Fruit fly (Drosophila melanogaster) whole organism, embryonic: Measurements from ENCODE around the gene CG10343.

Source experiments
- B-H2 ChIP-seq: fragments of 200-800 bp; sonication (Bioruptor generic); optimal IDR thresholded peaks from 2 replicates; lab custom pipeline; 2018; ENCODE audit warnings: missing biosample characterization, mild to moderate bottlenecking, missing genetic modification characterization
- BEAF-32 ChIP-seq: fragments of 200-800 bp; sonication (Bioruptor generic); optimal IDR thresholded peaks from 3 replicates; lab custom pipeline; 2017; ENCODE audit warnings: missing biosample characterization, missing genetic modification characterization, mild to moderate bottlenecking, moderate library complexity, missing genetic modification reagents
- CG10147 ChIP-seq: fragments of 200-800 bp; sonication (Bioruptor generic); optimal IDR thresholded peaks from 2 replicates; lab custom pipeline; 2019; ENCODE audit warnings: missing biosample characterization, mild to moderate bottlenecking, missing genetic modification characterization, moderate library complexity
- CG10321 ChIP-seq: fragments of 200-800 bp; sonication (Bioruptor generic); IDR thresholded peaks from 2 replicates; pipeline ENCODE4 v1.3.6; 2022; ENCODE audit warnings: missing biosample characterization, missing genetic modification characterization
- CG11695 ChIP-seq: fragments of 200-800 bp; sonication (Bioruptor generic); IDR thresholded peaks from 3 replicates; pipeline ENCODE4 v1.3.6; 2022; ENCODE audit warnings: missing biosample characterization, missing genetic modification characterization
- CG12299 ChIP-seq: fragments of 200-800 bp; sonication (Bioruptor generic); optimal IDR thresholded peaks from 2 replicates; lab custom pipeline; 2018; ENCODE audit warnings: missing biosample characterization, mild to moderate bottlenecking, missing genetic modification characterization
- CG12659 ChIP-seq: fragments of 200-800 bp; sonication (Bioruptor generic); optimal IDR thresholded peaks from 3 replicates; lab custom pipeline; 2017; ENCODE audit warnings: mild to moderate bottlenecking, missing biosample characterization, missing genetic modification reagents, missing genetic modification characterization
- CG14710 ChIP-seq: fragments of 200-800 bp; sonication (Bioruptor generic); optimal IDR thresholded peaks from 3 replicates; lab custom pipeline; 2019; ENCODE audit warnings: missing biosample characterization, mild to moderate bottlenecking, missing genetic modification characterization, moderate library complexity
- CG15269 ChIP-seq: fragments of 200-800 bp; sonication (Bioruptor generic); optimal IDR thresholded peaks from 2 replicates; lab custom pipeline; 2018; ENCODE audit warnings: missing biosample characterization, mild to moderate bottlenecking, missing genetic modification characterization, moderate library complexity
- CG15514 ChIP-seq: fragments of 200-800 bp; sonication (Bioruptor generic); optimal IDR thresholded peaks from 3 replicates; lab custom pipeline; 2017; ENCODE audit warnings: missing biosample characterization, missing genetic modification characterization, mild to moderate bottlenecking, moderate library complexity, missing genetic modification reagents
- CG16815 ChIP-seq: fragments of 200-800 bp; sonication (Bioruptor generic); optimal IDR thresholded peaks from 3 replicates; lab custom pipeline; 2017; ENCODE audit warnings: missing biosample characterization, mild to moderate bottlenecking, missing genetic modification characterization
- CG17361 ChIP-seq: fragments of 200-800 bp; sonication (Bioruptor generic); IDR thresholded peaks from 3 replicates; pipeline ENCODE4 v1.3.6; 2022; ENCODE audit warnings: missing biosample characterization, missing genetic modification characterization
- CG1832 ChIP-seq: fragments of 200-800 bp; sonication (Bioruptor generic); optimal IDR thresholded peaks from 2 replicates; lab custom pipeline; 2017; ENCODE audit warnings: missing biosample characterization, mild to moderate bottlenecking, missing genetic modification characterization, inconsistent platforms
- CG32767 ChIP-seq: fragments of 200-800 bp; sonication (Bioruptor generic); IDR thresholded peaks from 2 replicates; pipeline ENCODE4 v1.3.6; 2022; ENCODE audit warnings: missing biosample characterization, missing genetic modification characterization
- CG4424 ChIP-seq: fragments of 200-800 bp; sonication (Bioruptor generic); optimal IDR thresholded peaks from 3 replicates; lab custom pipeline; 2016; ENCODE audit warnings: missing biosample characterization, missing genetic modification characterization
- CG4730 ChIP-seq: fragments of 200-800 bp; sonication (Bioruptor generic); IDR thresholded peaks from 2 replicates; pipeline ENCODE4 v1.3.6; 2022; ENCODE audit warnings: missing biosample characterization, missing genetic modification characterization
- CG6689 ChIP-seq: fragments of 200-800 bp; sonication (Bioruptor generic); IDR thresholded peaks from 2 replicates; pipeline ENCODE4 v1.3.6; 2022; ENCODE audit warnings: missing biosample characterization, missing genetic modification characterization
- CG7786 ChIP-seq: fragments of 200-800 bp; sonication (Bioruptor generic); optimal IDR thresholded peaks from 2 replicates; lab custom pipeline; 2016; ENCODE audit warnings: missing biosample characterization, missing genetic modification characterization
- CTCF ChIP-seq: fragments of 200-800 bp; sonication (Bioruptor generic); optimal IDR thresholded peaks from 2 replicates; lab custom pipeline; 2017; ENCODE audit warnings: missing biosample characterization, mild to moderate bottlenecking, missing genetic modification characterization, moderate library complexity
- Deaf1 ChIP-seq: fragments of 200-800 bp; optimal IDR thresholded peaks from 3 replicates; lab custom pipeline; 2019; ENCODE audit warnings: missing biosample characterization, mild to moderate bottlenecking, missing genetic modification characterization, moderate library complexity
- Fer1 ChIP-seq: fragments of 200-800 bp; sonication (Bioruptor generic); optimal IDR thresholded peaks from 2 replicates; lab custom pipeline; 2017; ENCODE audit warnings: missing biosample characterization, mild to moderate bottlenecking, missing genetic modification characterization
- HHEX ChIP-seq: fragments of 200-800 bp; sonication (Bioruptor generic); optimal IDR thresholded peaks from 3 replicates; lab custom pipeline; 2017; ENCODE audit warnings: missing biosample characterization, mild to moderate bottlenecking, missing genetic modification characterization, missing genetic modification reagents
- HLH4C ChIP-seq: fragments of 200-800 bp; sonication (Bioruptor generic); IDR thresholded peaks from 3 replicates; pipeline ENCODE4 v1.3.6; 2022; ENCODE audit warnings: missing biosample characterization, missing genetic modification characterization; ENCODE audit not compliant: partially characterized antibody
- Hand ChIP-seq: fragments of 200-800 bp; sonication (Bioruptor generic); optimal IDR thresholded peaks from 2 replicates; lab custom pipeline; 2017; ENCODE audit warnings: mild to moderate bottlenecking, missing biosample characterization, missing genetic modification reagents, missing genetic modification characterization
- HmgD ChIP-seq: fragments of 200-800 bp; sonication (Bioruptor generic); optimal IDR thresholded peaks from 3 replicates; lab custom pipeline; 2016; ENCODE audit warnings: missing biosample characterization, missing genetic modification characterization
- Hr39 ChIP-seq: fragments of >200 bp; optimal IDR thresholded peaks from 2 replicates; lab custom pipeline; 2017
- Lhr ChIP-seq: fragments of 200-800 bp; sonication (Bioruptor generic); optimal IDR thresholded peaks from 3 replicates; lab custom pipeline; 2017; ENCODE audit warnings: mild to moderate bottlenecking, missing biosample characterization, missing genetic modification reagents, missing genetic modification characterization
- Lim3 ChIP-seq: fragments of 200-800 bp; sonication (Bioruptor generic); IDR thresholded peaks from 2 replicates; pipeline ENCODE4 v1.3.6; 2022; ENCODE audit warnings: missing biosample characterization, missing genetic modification characterization
- MBD-R2 ChIP-seq: fragments of 200-800 bp; sonication (Bioruptor generic); IDR thresholded peaks from 2 replicates; pipeline ENCODE4 v1.3.6; 2022; ENCODE audit warnings: missing biosample characterization, missing genetic modification characterization
- Meics ChIP-seq: fragments of 200-800 bp; sonication (Bioruptor generic); optimal IDR thresholded peaks from 2 replicates; lab custom pipeline; 2017; ENCODE audit warnings: missing biosample characterization, mild to moderate bottlenecking, missing genetic modification characterization
- Nf-YA ChIP-seq: fragments of 200-800 bp; sonication (Bioruptor generic); IDR thresholded peaks from 2 replicates; pipeline ENCODE4 v1.3.6; 2022; ENCODE audit warnings: missing biosample characterization, missing genetic modification characterization
- Sry-δ ChIP-seq: fragments of 200-800 bp; sonication (Bioruptor generic); optimal IDR thresholded peaks from 2 replicates; lab custom pipeline; 2016; ENCODE audit warnings: missing biosample characterization, missing genetic modification characterization
- Ssrp ChIP-seq: fragments of 200-800 bp; sonication (Bioruptor generic); optimal IDR thresholded peaks from 2 replicates; lab custom pipeline; 2018; ENCODE audit warnings: missing biosample characterization, mild to moderate bottlenecking, missing genetic modification characterization, moderate library complexity
- Xbp1 ChIP-seq: fragments of 200-800 bp; sonication (Bioruptor generic); optimal IDR thresholded peaks from 3 replicates; lab custom pipeline; 2016; ENCODE audit warnings: missing biosample characterization, mild to moderate bottlenecking, missing genetic modification characterization
- ase ChIP-seq: fragments of 200-800 bp; sonication (Bioruptor generic); IDR thresholded peaks from 3 replicates; pipeline ENCODE4 v1.3.6; 2022; ENCODE audit warnings: missing biosample characterization, missing genetic modification characterization
- az2 ChIP-seq: fragments of 200-800 bp; sonication (Bioruptor generic); optimal IDR thresholded peaks from 3 replicates; lab custom pipeline; 2016; ENCODE audit warnings: missing biosample characterization, missing genetic modification characterization
- chn ChIP-seq: fragments of 200-800 bp; sonication (Bioruptor generic); optimal IDR thresholded peaks from 2 replicates; lab custom pipeline; 2016; ENCODE audit warnings: missing biosample characterization, missing genetic modification characterization
- ci ChIP-seq: fragments of 200-800 bp; sonication (Bioruptor generic); IDR thresholded peaks from 3 replicates; pipeline ENCODE4 v1.3.6; 2022; ENCODE audit warnings: missing biosample characterization, missing genetic modification characterization
- gcm2 ChIP-seq: fragments of 200-800 bp; sonication (Bioruptor generic); optimal IDR thresholded peaks from 2 replicates; lab custom pipeline; 2016; ENCODE audit warnings: missing biosample characterization, missing genetic modification characterization
- ham ChIP-seq: fragments of 200-800 bp; sonication (Bioruptor generic); IDR thresholded peaks from 2 replicates; pipeline ENCODE4 v1.3.6; 2022; ENCODE audit warnings: missing biosample characterization, missing genetic modification characterization
- hth ChIP-seq: fragments of >200 bp; optimal IDR thresholded peaks from 2 replicates; lab custom pipeline; 2017; ENCODE audit warnings: inconsistent platforms
- jigr1 ChIP-seq: fragments of 200-800 bp; sonication (Bioruptor generic); IDR thresholded peaks from 3 replicates; pipeline ENCODE4 v1.3.6; 2022; ENCODE audit warnings: missing biosample characterization, missing genetic modification characterization
- lmd ChIP-seq: fragments of 200-800 bp; sonication (Bioruptor generic); IDR thresholded peaks from 2 replicates; pipeline ENCODE4 v1.3.6; 2022; ENCODE audit warnings: missing biosample characterization, missing genetic modification characterization
- maf-S ChIP-seq: fragments of 200-800 bp; sonication (Bioruptor generic); optimal IDR thresholded peaks from 2 replicates; lab custom pipeline; 2016; ENCODE audit warnings: missing biosample characterization, missing genetic modification characterization
- peb ChIP-seq: fragments of 200-800 bp; sonication (Bioruptor generic); IDR thresholded peaks from 2 replicates; pipeline ENCODE4 v1.3.6; 2022; ENCODE audit warnings: missing biosample characterization, missing genetic modification characterization
- pita ChIP-seq: fragments of 200-800 bp; sonication (Bioruptor generic); optimal IDR thresholded peaks from 2 replicates; lab custom pipeline; 2017; ENCODE audit warnings: missing biosample characterization, mild to moderate bottlenecking, missing genetic modification characterization
- pros ChIP-seq: fragments of 200-800 bp; sonication (Bioruptor generic); optimal IDR thresholded peaks from 3 replicates; lab custom pipeline; 2019; ENCODE audit warnings: missing biosample characterization, mild to moderate bottlenecking, missing genetic modification characterization, moderate library complexity
- sc ChIP-seq, 3 experiments: fragments of >200 bp in 2 of 3; fragments of 200-800 bp in 1 of 3; sonication (Bioruptor generic) in 1 of 3; optimal IDR thresholded peaks; 2 replicates in 2 of 3; 3 replicates in 1 of 3; lab custom pipeline; 2017; ENCODE audit warnings: mild to moderate bottlenecking in 1 of 3, missing biosample characterization in 1 of 3, missing genetic modification characterization in 1 of 3, missing genetic modification reagents in 1 of 3
- sd ChIP-seq: fragments of 200-800 bp; sonication (Bioruptor generic); optimal IDR thresholded peaks from 3 replicates; lab custom pipeline; 2018; ENCODE audit warnings: missing biosample characterization, mild to moderate bottlenecking, missing genetic modification characterization, moderate library complexity
- vvl ChIP-seq: fragments of 200-800 bp; sonication (Bioruptor generic); IDR thresholded peaks from 2 replicates; pipeline ENCODE4 v1.3.6; 2022; ENCODE audit warnings: missing biosample characterization, missing genetic modification characterization
- zfh2 ChIP-seq: fragments of 200-800 bp; sonication (Bioruptor generic); optimal IDR thresholded peaks from 2 replicates; lab custom pipeline; 2016; ENCODE audit warnings: missing biosample characterization, missing genetic modification characterization

Gene CG10343

DNA sequence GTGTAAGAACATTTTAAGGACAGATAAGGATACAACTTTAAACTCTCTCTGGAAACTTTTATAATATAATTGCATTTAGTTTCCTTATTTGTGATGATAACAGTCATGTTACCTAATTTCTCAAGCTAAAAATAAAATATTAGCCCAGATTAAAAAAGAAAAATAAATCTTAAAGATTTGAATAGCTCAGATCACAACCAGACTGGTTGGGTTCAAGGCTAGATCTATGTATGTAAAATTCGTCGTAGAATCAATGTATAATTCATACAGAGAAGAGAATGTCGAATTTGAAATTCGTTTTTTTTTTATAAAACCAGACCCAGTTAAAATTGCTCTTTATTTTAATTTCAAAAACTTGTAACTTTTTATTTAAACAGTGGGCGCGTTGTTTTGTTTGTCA, 10.8 kb downstream of the CG10343 start (continued):
- no peak for TF ChIP-seq CG17361 (GFP tag; lab: Robert Waterston, UW)
- TF ChIP-seq Nf-YA: no peak
- no peak for TF ChIP-seq CG10321 (GFP tag; lab: Robert Waterston, UW)
- TF ChIP-seq CTCF (GFP tag; lab: Kevin White, UChicago): peak; percentile 82
- no peak for TF ChIP-seq vvl (GFP tag; lab: Robert Waterston, UW)
- TF ChIP-seq CG14710 (tag; lab: Kevin White, UChicago): peak; percentile 5
- TF ChIP-seq BEAF-32: no peak
- TF ChIP-seq pita: peak; percentile 63
- no peak for TF ChIP-seq sc (optimal IDR thresholded peaks at IDR 0.05; lab: Kevin White, UChicago)
- TF ChIP-seq sc (GFP tag; optimal IDR thresholded peaks at IDR 0.05; lab: Kevin White, UChicago): no peak
- TF ChIP-seq CG15514 (GFP tag; lab: Kevin White, UChicago): no peak
- no peak for TF ChIP-seq Hr39 (lab: Kevin White, UChicago)
- no peak for TF ChIP-seq Hand (GFP tag; lab: Kevin White, UChicago)
- TF ChIP-seq maf-S (GFP tag; lab: Kevin White, UChicago): no peak
- TF ChIP-seq B-H2 (GFP tag; lab: Kevin White, UChicago): no peak
- no peak for TF ChIP-seq CG4730
- no peak for TF ChIP-seq CG12659
- TF ChIP-seq lmd (GFP tag; lab: Robert Waterston, UW): no peak
- TF ChIP-seq, all 482 proteins: peak for 17

DNA sequence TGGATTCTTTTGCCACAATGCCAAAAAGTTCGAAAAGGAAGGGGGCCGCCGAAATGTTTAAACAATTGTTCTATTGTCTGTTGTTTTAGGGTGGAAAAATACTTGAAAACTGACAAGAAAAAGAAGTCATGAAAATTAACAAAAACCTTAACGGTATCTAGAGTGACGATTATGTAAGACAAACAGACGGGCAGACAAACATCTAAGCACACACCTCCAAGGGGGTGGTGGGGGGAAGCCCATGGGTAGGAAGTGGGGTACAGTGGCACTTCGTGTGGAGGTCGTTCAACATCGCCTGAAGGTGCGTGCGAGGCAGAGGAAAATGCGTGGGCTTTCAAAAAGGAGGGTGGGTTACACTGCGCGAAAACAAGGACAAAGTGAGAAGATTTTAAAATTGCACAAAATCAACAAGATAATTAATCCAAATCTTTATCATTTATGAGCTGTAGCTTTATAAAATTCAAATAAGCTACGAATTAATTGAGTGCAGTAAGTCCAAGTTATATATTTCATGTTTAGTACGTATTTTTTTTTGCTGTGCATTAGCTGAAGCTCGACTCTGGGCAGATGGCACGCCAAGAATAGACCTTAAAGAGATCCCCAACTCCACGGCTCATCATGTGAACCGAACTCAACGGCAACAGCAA, 14.2 kb downstream of the CG10343 start:
- no peak for TF ChIP-seq sd (tag; lab: Kevin White, UChicago)
- TF ChIP-seq pros (GFP tag; lab: Kevin White, UChicago): no peak
- TF ChIP-seq ham (GFP tag; lab: Robert Waterston, UW): no peak
- no peak for TF ChIP-seq Lhr (GFP tag; lab: Kevin White, UChicago)
- TF ChIP-seq zfh2 (GFP tag; lab: Kevin White, UChicago): no peak
- TF ChIP-seq peb: no peak
- no peak for TF ChIP-seq CG7786 (GFP tag; lab: Kevin White, UChicago)
- no peak for TF ChIP-seq CG15269 (tag; lab: Kevin White, UChicago)
- TF ChIP-seq CG12299 (tag; lab: Kevin White, UChicago): no peak
- TF ChIP-seq Fer1 (GFP tag; lab: Kevin White, UChicago): no peak
- TF ChIP-seq HHEX (GFP tag; lab: Kevin White, UChicago): peak; percentile 36
- TF ChIP-seq CG1832 (GFP tag; lab: Kevin White, UChicago): no peak
- no peak for TF ChIP-seq CG32767 (GFP tag; lab: Robert Waterston, UW)
- no peak for TF ChIP-seq CG16815 (GFP tag; lab: Kevin White, UChicago)
- 0 out of 3 replicates have a peak, but pooled peaks have one; percentile 33 for TF ChIP-seq ci
- no peak for TF ChIP-seq Lim3 (GFP tag; lab: Robert Waterston, UW)
- no peak for TF ChIP-seq CG10147 (GFP tag; lab: Kevin White, UChicago)
- TF ChIP-seq HmgD (GFP tag; lab: Kevin White, UChicago): no peak
- no peak for TF ChIP-seq ase (GFP tag; lab: Robert Waterston, UW)
- peak; percentile 1 for TF ChIP-seq Xbp1 (GFP tag; lab: Kevin White, UChicago)
- TF ChIP-seq CG4424 (GFP tag; lab: Kevin White, UChicago): no peak
- TF ChIP-seq HLH4C (GFP tag; lab: Robert Waterston, UW): no peak
- no peak for TF ChIP-seq Ssrp
- 0 out of 2 replicates have a peak, but pooled peaks have one; percentile 24 for TF ChIP-seq CG6689 (GFP tag; lab: Robert Waterston, UW)
- peak; percentile 1 for TF ChIP-seq az2 (GFP tag; lab: Kevin White, UChicago)
- 0 out of 3 replicates have a peak, but pooled peaks have one; percentile 31 for TF ChIP-seq CG11695
- TF ChIP-seq MBD-R2 (GFP tag; lab: Robert Waterston, UW): no peak
- TF ChIP-seq Deaf1 (tag; lab: Kevin White, UChicago): peak; percentile 43
- no peak for TF ChIP-seq Sry-δ (GFP tag; lab: Kevin White, UChicago)
- no peak for TF ChIP-seq chn
- TF ChIP-seq Meics: peak; percentile 17
- no peak for TF ChIP-seq gcm2 (GFP tag; lab: Kevin White, UChicago)
- no peak for TF ChIP-seq hth (lab: Kevin White, UChicago)
- TF ChIP-seq jigr1 (GFP tag; lab: Robert Waterston, UW): no peak
